Worm (Caenorhabditis elegans): ENCODE results near the gene clec-43.
"Not testable (repeated sequence)": the region's sequence is repeated elsewhere in the genome, so short reads cannot be mapped to it uniquely, and the experiment has no call there.

The clec-43 gene

DNA sequence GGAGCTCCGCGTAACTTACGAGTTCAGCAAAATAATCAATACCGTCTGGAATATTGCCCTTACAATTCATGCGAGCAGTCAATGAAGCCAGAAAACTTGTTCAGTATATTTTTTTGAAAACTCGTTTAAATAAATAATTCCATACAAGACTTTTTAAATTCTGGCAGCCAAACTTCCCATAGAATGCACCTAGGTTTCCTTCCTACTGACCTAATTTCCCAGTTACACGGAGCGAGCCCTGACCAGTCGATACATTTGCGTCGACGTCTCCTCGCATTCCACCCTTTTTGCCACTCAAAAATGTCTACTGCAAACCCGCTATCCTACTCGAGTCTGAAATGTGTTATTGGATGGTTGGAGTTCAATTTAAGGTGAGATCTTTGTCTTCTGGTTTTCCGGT lies 26.5 kb upstream of the clec-43 start, which contains the start of gene fbxc-30:
Gene fbxc-30, plus strand, starts transcription at position 301 of the 400 bp plus-strand sequence.
- TF ChIP-seq tbx-2 (tag; optimal IDR thresholded peaks at IDR 0.05) (no peak), nhr-19 (GFP tag; conservative IDR thresholded peaks at IDR 0.05) (no peak), lsy-2 (tag; optimal IDR thresholded peaks at IDR 0.05) (no peak), efl-1 (optimal IDR thresholded peaks at IDR 0.05) (no peak), efl-1 (GFP tag; optimal IDR thresholded peaks at IDR 0.05 in 1 of 2) (no peak), jun-1 (tag; optimal IDR thresholded peaks at IDR 0.05) (no peak)

DNA sequence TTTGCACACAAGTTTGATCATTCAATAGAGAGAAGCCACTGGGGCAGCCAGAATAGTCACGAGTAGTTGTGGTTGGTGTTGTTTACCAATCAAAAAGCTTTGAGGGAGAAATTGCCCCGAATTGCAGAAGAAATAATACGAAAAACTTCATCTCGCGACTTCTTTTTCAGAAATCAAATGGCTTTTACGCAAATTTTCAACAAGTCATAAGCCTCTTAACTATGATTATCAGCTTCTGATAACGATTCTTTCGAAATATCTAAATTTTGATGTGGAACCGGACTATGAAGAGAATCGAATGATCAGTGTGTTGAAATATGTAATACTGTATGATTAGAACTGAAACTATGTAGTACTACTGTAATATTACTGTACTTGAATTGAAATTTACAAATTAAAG lies 23.5 kb upstream of the clec-43 start:
- TF ChIP-seq elt-2 (tag; optimal IDR thresholded peaks at IDR 0.05) (peak; percentile 64), efl-1 (optimal IDR thresholded peaks at IDR 0.05) (no peak), efl-1 (GFP tag; optimal IDR thresholded peaks at IDR 0.05 in 1 of 2) (peak in 1 of 2 experiments; percentile 52), alr-1 (tag; optimal IDR thresholded peaks at IDR 0.05; ENCODE audit: borderline replicate concordance) (no peak), efl-3 (GFP tag; optimal IDR thresholded peaks at IDR 0.05) (no peak), tbx-2 (tag; optimal IDR thresholded peaks at IDR 0.05) (no peak)

DNA sequence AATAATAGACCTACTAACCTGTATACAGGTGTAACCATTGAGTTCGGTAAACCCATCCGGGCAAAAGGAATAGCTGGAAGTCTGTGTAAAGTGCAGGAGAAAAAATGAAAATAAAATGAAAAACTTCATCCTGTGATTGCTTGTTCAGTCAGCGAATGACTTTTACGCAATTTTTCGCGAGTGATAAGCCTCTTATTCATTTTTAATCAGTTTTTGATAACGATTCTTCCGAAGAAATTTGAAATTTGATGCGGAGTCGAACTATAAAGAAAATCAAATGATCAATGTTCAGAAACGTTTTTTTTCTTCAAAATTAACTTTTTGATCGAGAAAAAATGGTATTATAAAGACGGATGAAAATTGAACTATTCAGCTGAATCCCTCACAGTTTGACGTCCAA lies 21.1 kb upstream of the clec-43 start:
- TF ChIP-seq pag-3 (tag; optimal IDR thresholded peaks at IDR 0.05; ENCODE audit: borderline replicate concordance, insufficient read depth) (no peak), jun-1 (tag; optimal IDR thresholded peaks at IDR 0.05) (peak; percentile 13), elt-2 (tag; optimal IDR thresholded peaks at IDR 0.05) (peak; percentile 94)

DNA sequence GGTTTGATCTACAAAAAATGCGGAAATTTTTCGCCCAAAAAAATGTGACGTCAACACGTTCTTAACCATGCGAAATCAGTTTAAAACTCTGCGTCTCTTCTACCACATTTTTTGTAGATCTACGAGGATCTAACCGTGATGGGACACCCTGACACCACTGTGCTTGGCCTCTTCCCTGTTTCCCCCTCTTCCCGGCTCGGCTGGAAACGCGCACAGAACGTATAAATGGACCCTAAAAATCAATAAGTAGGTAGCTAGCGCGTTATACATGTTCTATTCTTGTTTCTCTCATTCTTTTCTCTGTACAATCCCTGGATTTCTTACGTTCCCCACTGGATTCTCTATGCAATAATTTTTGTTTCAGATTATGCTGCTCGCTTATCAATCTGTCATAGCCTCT lies 20.3 kb upstream of the clec-43 start, which contains the start of gene fbxc-28:
Gene fbxc-28, plus strand, starts transcription at position 301 of the 400 bp plus-strand sequence.
- TF ChIP-seq ets-5 (GFP tag; IDR thresholded peaks at IDR 0.05) (no peak), nhr-90 (tag; optimal IDR thresholded peaks at IDR 0.05; ENCODE audit: poor library complexity) (no peak), pqm-1 (tag; optimal IDR thresholded peaks at IDR 0.05) (no peak), efl-1 (optimal IDR thresholded peaks at IDR 0.05) (no peak), efl-1 (GFP tag; optimal IDR thresholded peaks at IDR 0.05 in 1 of 2) (peak in 1 of 2 experiments; percentile 17)

DNA sequence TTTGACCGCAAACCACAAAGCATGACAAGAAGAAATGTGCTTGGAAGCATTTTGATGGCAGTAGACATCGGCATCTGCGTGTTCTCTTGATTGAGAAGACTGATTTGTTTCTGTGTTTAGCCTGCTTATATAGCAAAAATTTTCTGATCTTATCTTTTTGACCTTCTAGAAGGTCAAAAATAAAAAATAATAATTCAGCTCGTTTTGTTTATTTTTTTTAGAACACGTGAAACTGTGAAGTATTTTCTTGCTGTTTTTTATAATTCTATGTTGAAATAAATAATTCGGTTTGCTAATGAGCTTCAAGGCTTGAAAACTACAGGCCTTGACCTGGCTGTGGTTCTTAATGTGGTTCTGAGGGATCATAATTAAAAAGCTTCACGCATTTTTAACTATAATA lies 16.5 kb upstream of the clec-43 start, which contains the start of gene R07C3.13:
Gene R07C3.13, minus strand, starts transcription at position 101 of the 400 bp plus-strand sequence.
- TF ChIP-seq snu-23 (GFP tag; optimal IDR thresholded peaks at IDR 0.05) (no peak), efl-1 (optimal IDR thresholded peaks at IDR 0.05) (no peak), efl-1 (GFP tag; optimal IDR thresholded peaks at IDR 0.05 in 1 of 2) (peak in 1 of 2 experiments; percentile 15)

DNA sequence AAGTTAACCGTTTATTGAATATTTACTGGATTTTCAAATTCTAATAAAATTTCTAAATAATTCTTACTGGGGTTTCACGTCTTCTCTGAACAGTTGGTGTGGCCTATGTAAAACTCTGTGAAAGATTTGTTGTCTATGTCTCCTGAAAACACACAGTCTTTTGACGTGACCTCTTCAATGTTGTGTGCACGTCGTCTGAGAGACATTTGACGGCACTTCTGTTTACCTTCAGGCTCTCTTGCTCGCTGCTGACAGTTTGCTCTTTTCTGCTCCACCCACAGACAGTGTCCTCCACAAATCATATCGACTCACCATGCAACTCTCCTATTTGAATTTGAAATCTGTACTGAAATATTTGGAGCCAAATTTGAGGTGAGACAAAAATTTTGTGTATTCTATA lies 13.0 kb upstream of the clec-43 start, which contains the start of gene fbxc-34:
Gene fbxc-34, plus strand, starts transcription at position 301 of the 400 bp plus-strand sequence.
- TF ChIP-seq isw-1 (GFP tag; IDR thresholded peaks at IDR 0.05); ces-1 (GFP tag; optimal IDR thresholded peaks at IDR 0.05); ama-1 (optimal IDR thresholded peaks at IDR 0.05): not testable (repeated sequence)

DNA sequence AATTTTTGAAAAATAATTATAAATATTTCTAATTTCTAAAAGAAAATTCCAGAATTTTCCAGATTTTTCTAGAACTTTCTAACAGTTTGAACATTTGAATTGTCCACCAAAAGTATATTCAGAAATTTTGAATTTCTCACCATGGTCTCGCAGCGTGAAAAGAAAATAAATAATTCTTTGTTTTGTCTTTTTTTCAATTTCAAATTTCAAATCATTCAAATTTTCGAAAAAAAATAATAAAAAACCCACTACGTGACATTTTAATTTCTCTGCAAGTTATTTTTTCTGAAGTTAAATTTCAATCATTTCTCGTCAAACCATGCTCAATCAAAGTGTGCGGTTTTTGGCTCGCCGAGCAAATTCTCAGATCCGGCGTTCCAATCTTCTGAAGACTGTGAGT lies 11.1 kb upstream of the clec-43 start, which contains the start of gene acs-15:
Gene acs-15, plus strand, starts transcription at position 301 of the 400 bp plus-strand sequence.
- TF ChIP-seq nhr-47 (tag; optimal IDR thresholded peaks at IDR 0.05) (no peak), nhr-84 (tag; optimal IDR thresholded peaks at IDR 0.05) (no peak), alr-1 (tag; optimal IDR thresholded peaks at IDR 0.05; ENCODE audit: borderline replicate concordance) (no peak), lin-35 (GFP tag; optimal IDR thresholded peaks at IDR 0.05) (no peak), ztf-11 (tag; optimal IDR thresholded peaks at IDR 0.05) (no peak), nhr-12 (tag; optimal IDR thresholded peaks at IDR 0.05) (no peak), efl-1 (optimal IDR thresholded peaks at IDR 0.05) (no peak), efl-1 (GFP tag; optimal IDR thresholded peaks at IDR 0.05 in 1 of 2) (peak in 1 of 2 experiments; percentile 6), dpl-1 (GFP tag; optimal IDR thresholded peaks at IDR 0.05) (no peak)

DNA sequence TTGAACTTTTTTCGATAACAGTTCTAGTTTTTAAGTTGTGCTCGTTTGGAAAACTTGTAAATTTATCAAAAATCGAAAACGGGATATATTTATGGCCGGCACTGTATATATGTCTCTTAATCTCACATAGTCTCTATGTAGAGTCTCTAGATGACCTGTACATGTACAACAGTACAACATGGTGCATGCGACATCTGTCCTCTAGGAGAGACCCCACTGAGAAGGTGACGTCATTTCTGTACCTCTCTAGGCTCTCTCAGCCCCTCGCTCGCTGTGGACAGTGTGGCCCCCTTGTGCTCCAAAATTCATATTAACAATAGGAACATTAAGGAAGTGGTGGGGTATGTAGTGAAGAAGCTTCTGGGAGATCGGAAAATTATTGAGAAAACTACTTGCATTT lies 6.6 kb upstream of the clec-43 start:
- TF ChIP-seq ets-5 (GFP tag; IDR thresholded peaks at IDR 0.05) (no peak), lir-3 (tag; optimal IDR thresholded peaks at IDR 0.05; ENCODE audit: poor library complexity) (no peak), nhr-19 (GFP tag; conservative IDR thresholded peaks at IDR 0.05) (no peak), snpc-4 (tag; optimal IDR thresholded peaks at IDR 0.05) (no peak), fkh-8 (tag; optimal IDR thresholded peaks at IDR 0.05) (no peak), aly-2 (tag; optimal IDR thresholded peaks at IDR 0.05) (no peak), vab-15 (tag; optimal IDR thresholded peaks at IDR 0.05) (no peak), nhr-77 (tag; optimal IDR thresholded peaks at IDR 0.05) (no peak)
